Fruit fly (Drosophila melanogaster) whole organism, wandering third instar larva: ENCODE results near the gene CG12885.

Experiments
- Abd-B ChIP-seq: fragments of >200 bp; optimal IDR thresholded peaks from 2 replicates; lab custom pipeline; 2017; ENCODE audit warnings: missing biosample characterization, missing genetic modification characterization
- CG32264 ChIP-seq: fragments of 200-800 bp; sonication (Bioruptor generic); optimal IDR thresholded peaks from 2 replicates; lab custom pipeline; 2016; ENCODE audit warnings: missing biosample characterization, missing genetic modification characterization
- CG9705 ChIP-seq: fragments of 200-800 bp; sonication (Bioruptor generic); optimal IDR thresholded peaks from 2 replicates; lab custom pipeline; 2018; ENCODE audit warnings: missing biosample characterization, mild to moderate bottlenecking, missing genetic modification characterization
- CrebA ChIP-seq: fragments of 200-800 bp; sonication (Bioruptor generic); optimal IDR thresholded peaks from 2 replicates; lab custom pipeline; 2016; ENCODE audit warnings: missing biosample characterization, mild to moderate bottlenecking, missing genetic modification characterization, borderline replicate concordance
- Dfd ChIP-seq: fragments of >200 bp; optimal IDR thresholded peaks from 2 replicates; lab custom pipeline; 2017; ENCODE audit warnings: missing biosample characterization, missing genetic modification characterization
- Dif ChIP-seq: fragments of 200-275, 200-300 bp; sonication (Bioruptor generic); optimal IDR thresholded peaks from 2 replicates; lab custom pipeline; 2018; ENCODE audit warnings: missing biosample characterization, missing genetic modification characterization; ENCODE audit not compliant: partially characterized antibody
- GATAd ChIP-seq: sonication (Bioruptor generic); optimal IDR thresholded peaks from 2 replicates; lab custom pipeline; 2016; ENCODE audit warnings: missing biosample characterization, missing genetic modification characterization
- HLH106 ChIP-seq: fragments of 200-800 bp; optimal IDR thresholded peaks from 3 replicates; lab custom pipeline; 2019; ENCODE audit warnings: missing biosample characterization, mild to moderate bottlenecking, missing genetic modification characterization, moderate library complexity
- Hnf4 ChIP-seq: fragments of 200-800 bp; sonication (Bioruptor generic); optimal IDR thresholded peaks from 2 replicates; lab custom pipeline; 2016; ENCODE audit warnings: missing biosample characterization, mild to moderate bottlenecking, missing genetic modification characterization
- Hr78 ChIP-seq: fragments of >200 bp; optimal IDR thresholded peaks from 2 replicates; lab custom pipeline; 2017; ENCODE audit warnings: missing biosample characterization, missing genetic modification characterization
- Hr83 ChIP-seq: fragments of 200-300 bp; sonication (Bioruptor generic); optimal IDR thresholded peaks from 2 replicates; lab custom pipeline; 2016; ENCODE audit warnings: missing biosample characterization, mild to moderate bottlenecking, missing genetic modification characterization, moderate library complexity; ENCODE audit not compliant: poor library complexity, severe bottlenecking
- Jra ChIP-seq: sonication (Bioruptor generic); optimal IDR thresholded peaks from 2 replicates; lab custom pipeline; 2016; ENCODE audit warnings: missing biosample characterization, missing genetic modification characterization
- Myc ChIP-seq: fragments of >200 bp; optimal IDR thresholded peaks from 2 replicates; lab custom pipeline; 2017
- N ChIP-seq: fragments of >200 bp; optimal IDR thresholded peaks from 2 replicates; lab custom pipeline; 2018; ENCODE audit warnings: missing biosample characterization, missing external identifiers, missing genetic modification characterization
- Sp1 ChIP-seq: fragments of 200-800 bp; sonication (Bioruptor generic); optimal IDR thresholded peaks from 3 replicates; lab custom pipeline; 2019; ENCODE audit warnings: missing biosample characterization, mild to moderate bottlenecking, missing genetic modification characterization, moderate library complexity
- brk ChIP-seq: fragments of 200-800 bp; sonication (Bioruptor generic); optimal IDR thresholded peaks from 2 replicates; lab custom pipeline; 2016; ENCODE audit warnings: missing biosample characterization, mild to moderate bottlenecking, missing genetic modification characterization
- dl ChIP-seq, 2 experiments: fragments of 175-275, 200-275 bp in 1 of 2; fragments of 200-275 bp in 1 of 2; sonication (Bioruptor generic); optimal IDR thresholded peaks; lab custom pipeline; 2018; ENCODE audit warnings: mild to moderate bottlenecking in 2 of 2, missing biosample characterization in 2 of 2, missing genetic modification characterization in 2 of 2, moderate library complexity in 2 of 2; ENCODE audit not compliant: partially characterized antibody in 2 of 2, insufficient read depth in 1 of 2
- dmrt93B ChIP-seq: fragments of 200-800 bp; sonication (Bioruptor generic); optimal IDR thresholded peaks from 2 replicates; lab custom pipeline; 2018; ENCODE audit warnings: missing biosample characterization, mild to moderate bottlenecking, missing genetic modification characterization
- dsf ChIP-seq: sonication (Bioruptor generic); optimal IDR thresholded peaks from 2 replicates; lab custom pipeline; 2016; ENCODE audit warnings: missing biosample characterization, missing genetic modification characterization, borderline replicate concordance
- ey ChIP-seq: fragments of 200-800 bp; sonication (Bioruptor generic); optimal IDR thresholded peaks from 2 replicates; lab custom pipeline; 2016; ENCODE audit warnings: missing biosample characterization, missing genetic modification characterization
- foxo ChIP-seq, 2 experiments: fragments of 200-800 bp; sonication (Bioruptor generic); optimal IDR thresholded peaks; 2 replicates in 1 of 2; 3 replicates in 1 of 2; lab custom pipeline; 2016 to 2017; ENCODE audit warnings: missing biosample characterization in 2 of 2, missing genetic modification characterization in 2 of 2
- fru ChIP-seq: fragments of 200-800 bp; sonication (Bioruptor generic); optimal IDR thresholded peaks from 3 replicates; lab custom pipeline; 2016; ENCODE audit warnings: missing biosample characterization, mild to moderate bottlenecking, missing genetic modification characterization
- h ChIP-seq: fragments of 200-800 bp; sonication (Bioruptor generic); optimal IDR thresholded peaks from 3 replicates; lab custom pipeline; 2016; ENCODE audit warnings: missing biosample characterization, mild to moderate bottlenecking, missing genetic modification characterization
- jim ChIP-seq: fragments of 175-275, 200-325 bp; sonication (Bioruptor generic); optimal IDR thresholded peaks from 2 replicates; lab custom pipeline; 2016; ENCODE audit warnings: missing biosample characterization, mild to moderate bottlenecking, missing genetic modification characterization
- lola ChIP-seq: fragments of >200 bp; optimal IDR thresholded peaks from 2 replicates; lab custom pipeline; 2017; ENCODE audit warnings: missing biosample characterization, missing genetic modification characterization
- psq ChIP-seq: fragments of 200-800 bp; sonication (Bioruptor generic); optimal IDR thresholded peaks from 3 replicates; lab custom pipeline; 2017; ENCODE audit warnings: missing biosample characterization, mild to moderate bottlenecking, missing genetic modification characterization, moderate library complexity
- rgr ChIP-seq: fragments of 200-800 bp; sonication (Bioruptor generic); optimal IDR thresholded peaks from 3 replicates; lab custom pipeline; 2016; ENCODE audit warnings: missing biosample characterization, mild to moderate bottlenecking, missing genetic modification characterization
- sage ChIP-seq: fragments of 200-800 bp; sonication (Bioruptor generic); optimal IDR thresholded peaks from 2 replicates; lab custom pipeline; 2016; ENCODE audit warnings: missing biosample characterization, mild to moderate bottlenecking, missing genetic modification characterization
- sv ChIP-seq: fragments of 200-800 bp; sonication (Bioruptor generic); optimal IDR thresholded peaks from 3 replicates; lab custom pipeline; 2016; ENCODE audit warnings: missing biosample characterization, missing genetic modification characterization
- tai ChIP-seq: sonication (Bioruptor generic); optimal IDR thresholded peaks from 2 replicates; lab custom pipeline; 2016; ENCODE audit warnings: missing biosample characterization, missing genetic modification characterization
- usp ChIP-seq: fragments of >200 bp; optimal IDR thresholded peaks from 2 replicates; lab custom pipeline; 2017; ENCODE audit warnings: missing biosample characterization, missing genetic modification characterization
- woc ChIP-seq: sonication (Bioruptor generic); optimal IDR thresholded peaks from 2 replicates; lab custom pipeline; 2016; ENCODE audit warnings: missing biosample characterization, mild to moderate bottlenecking, missing genetic modification characterization

CG12885 gene

dm6 chr3R:27520415-27520916 is at the start of gene CG12885:
Gene CG12885 (plus strand): TSS chr3R:27520866.
- no peak for TF ChIP-seq woc (GFP tag; lab: Kevin White, UChicago)
- TF ChIP-seq Dif (GFP tag; lab: Kevin White, UChicago), result no peak
- TF ChIP-seq usp (GFP tag; lab: Kevin White, UChicago), result no peak
- TF ChIP-seq h (GFP tag; lab: Kevin White, UChicago), result no peak
- no peak for TF ChIP-seq brk (GFP tag; lab: Kevin White, UChicago)
- TF ChIP-seq CG32264 (GFP tag; lab: Kevin White, UChicago), result no peak
- TF ChIP-seq ey (GFP tag; lab: Kevin White, UChicago), result no peak
- no peak for TF ChIP-seq Jra
- no peak for TF ChIP-seq sage (GFP tag; lab: Kevin White, UChicago)
- no peak for TF ChIP-seq sv (GFP tag; lab: Kevin White, UChicago)
- no peak for TF ChIP-seq Abd-B (GFP tag; lab: Kevin White, UChicago)
- no peak for TF ChIP-seq N
- TF ChIP-seq Myc (lab: Kevin White, UChicago), result no peak
- TF ChIP-seq jim, result no peak
- no peak for TF ChIP-seq Hnf4 (GFP tag; lab: Kevin White, UChicago)
- no peak for TF ChIP-seq dsf (GFP tag; lab: Kevin White, UChicago)
- no peak for TF ChIP-seq tai (GFP tag; lab: Kevin White, UChicago)
- TF ChIP-seq CrebA, result no peak
- no peak for TF ChIP-seq lola
- no peak for TF ChIP-seq CG9705 (GFP tag; lab: Kevin White, UChicago)

- no peak for TF ChIP-seq Hr78 (GFP tag; lab: Kevin White, UChicago)
- no peak for TF ChIP-seq usp (GFP tag; lab: Kevin White, UChicago)
- TF ChIP-seq woc (GFP tag; lab: Kevin White, UChicago), result no peak
- TF ChIP-seq Myc (lab: Kevin White, UChicago), result no peak
- no peak for TF ChIP-seq CrebA
- TF ChIP-seq dmrt93B (GFP tag; lab: Kevin White, UChicago), result no peak
- no peak for TF ChIP-seq psq (GFP tag; lab: Kevin White, UChicago)
- TF ChIP-seq HLH106 (tag; lab: Kevin White, UChicago), result no peak
- no peak for TF ChIP-seq brk (GFP tag; lab: Kevin White, UChicago)
Measured at dm6 chr3R:27477507-27477906, 43.2 kb upstream of the CG12885 start.

DNA sequence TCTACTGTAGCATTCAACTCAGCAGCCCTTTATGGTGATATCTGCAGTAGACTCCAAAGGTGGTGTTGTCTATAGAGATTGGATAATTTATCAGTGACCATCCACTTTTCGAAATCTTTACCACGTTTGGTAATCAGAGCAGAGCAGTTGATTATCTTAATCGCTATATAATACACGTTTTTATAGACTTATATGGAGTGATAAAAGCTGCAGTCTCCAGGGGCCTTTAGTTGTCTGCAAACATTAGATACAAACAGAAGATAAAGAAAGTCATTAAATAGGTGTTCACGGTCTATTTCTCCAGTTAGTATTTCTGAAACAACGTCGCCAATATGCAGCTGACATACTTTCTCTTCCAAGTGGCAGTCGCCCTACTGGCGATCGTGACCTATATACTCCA is 42.3 kb upstream of the CG12885 start, which contains the start of gene Cyp6a18:
Gene Cyp6a18, plus strand, starts transcription at position 301 of the 400 bp plus-strand sequence.
- TF ChIP-seq Sp1 (GFP tag; lab: Kevin White, UChicago) (no peak), CrebA (no peak), GATAd (no peak), Hr78 (GFP tag; lab: Kevin White, UChicago) (no peak), ey (GFP tag; lab: Kevin White, UChicago) (no peak), Dif (GFP tag; lab: Kevin White, UChicago) (no peak), sage (GFP tag; lab: Kevin White, UChicago) (no peak), Dfd (GFP tag; lab: Kevin White, UChicago) (no peak), jim (no peak), CG9705 (GFP tag; lab: Kevin White, UChicago) (no peak), h (GFP tag; lab: Kevin White, UChicago) (no peak), rgr (GFP tag; lab: Kevin White, UChicago) (no peak), foxo (GFP tag; optimal IDR thresholded peaks at IDR 0.05; lab: Kevin White, UChicago) (no peak), CG32264 (GFP tag; lab: Kevin White, UChicago) (no peak), Hnf4 (GFP tag; lab: Kevin White, UChicago) (no peak), brk (GFP tag; lab: Kevin White, UChicago) (no peak), dsf (GFP tag; lab: Kevin White, UChicago) (no peak), psq (GFP tag; lab: Kevin White, UChicago) (no peak), N (no peak), fru (GFP tag; lab: Kevin White, UChicago) (no peak)

DNA sequence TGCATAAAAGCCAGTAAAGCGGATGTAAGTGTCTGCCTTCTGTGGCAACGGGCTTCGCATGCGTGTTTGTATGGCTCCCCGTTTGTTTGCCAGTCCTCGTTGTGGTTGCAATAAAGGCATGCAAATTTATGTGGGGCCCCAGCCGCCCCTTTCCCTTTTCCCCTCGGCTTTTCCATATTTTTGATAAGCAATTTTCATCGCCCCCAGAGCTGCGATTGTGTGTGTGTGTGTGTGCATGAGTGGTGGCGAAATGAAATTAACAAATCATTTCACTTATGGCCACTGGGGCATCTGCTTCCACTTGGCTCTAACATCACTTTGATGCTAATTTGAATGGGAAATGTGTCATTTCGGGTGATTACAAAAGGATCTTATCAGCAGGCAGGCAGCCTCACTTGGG is 33.0 kb upstream of the CG12885 start, which contains the start of gene Gr98a:
Gene Gr98a, plus strand, starts transcription at position 301 of the 400 bp plus-strand sequence.
- no peak for TF ChIP-seq Myc (lab: Kevin White, UChicago)
- no peak for TF ChIP-seq sv (GFP tag; lab: Kevin White, UChicago)
- TF ChIP-seq dsf (GFP tag; lab: Kevin White, UChicago), result no peak
- TF ChIP-seq Hr78 (GFP tag; lab: Kevin White, UChicago), result no peak
- no peak for TF ChIP-seq jim

DNA sequence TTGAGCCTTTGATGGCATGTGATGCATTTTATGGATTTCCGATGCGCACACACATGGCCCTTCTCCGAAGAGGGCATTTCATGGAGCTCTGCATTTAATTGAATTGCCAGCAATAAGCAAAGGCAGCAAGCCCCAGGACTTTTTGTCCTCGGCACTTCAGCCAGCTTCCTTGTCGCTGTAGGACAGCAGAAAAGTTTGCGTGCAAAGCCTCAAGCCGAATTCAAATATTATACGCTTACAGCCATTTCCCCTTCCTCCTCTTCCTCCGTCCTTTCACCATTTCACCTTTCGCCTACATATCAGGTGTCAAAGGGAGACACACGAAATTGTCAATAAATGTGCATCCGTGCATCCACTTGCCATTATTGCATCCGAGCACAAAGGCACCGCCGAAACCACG is 23.1 kb upstream of the CG12885 start:
- TF ChIP-seq lola, result no peak
- TF ChIP-seq Sp1 (GFP tag; lab: Kevin White, UChicago), result no peak
- TF ChIP-seq CG32264 (GFP tag; lab: Kevin White, UChicago), result no peak
- TF ChIP-seq woc (GFP tag; lab: Kevin White, UChicago), result no peak
- no peak for TF ChIP-seq dmrt93B (GFP tag; lab: Kevin White, UChicago)
- no peak for TF ChIP-seq Dfd (GFP tag; lab: Kevin White, UChicago)
- no peak for TF ChIP-seq Jra
- TF ChIP-seq tai (GFP tag; lab: Kevin White, UChicago), result no peak
- TF ChIP-seq GATAd, result no peak
- no peak for TF ChIP-seq brk (GFP tag; lab: Kevin White, UChicago)
- TF ChIP-seq ey (GFP tag; lab: Kevin White, UChicago), result no peak
- no peak for TF ChIP-seq Hr83 (GFP tag; lab: Kevin White, UChicago)
- TF ChIP-seq dl (GFP tag; optimal IDR thresholded peaks at IDR 0.05; lab: Kevin White, UChicago; ENCODE audit: insufficient read depth in 1 of 2, partially characterized antibody in 2 of 2), result no peak
- no peak for TF ChIP-seq jim
- no peak for TF ChIP-seq HLH106 (tag; lab: Kevin White, UChicago)
